Worm (Caenorhabditis elegans): Measurements from ENCODE around the gene crn-5.
A peak's percentile ranks its signal among the peaks of the same experiment; 100 is the strongest.

crn-5 gene

ce11 chrII:10551985-10552736 is 40.4 kb upstream of the crn-5 start (continued):
- TF ChIP-seq nhr-67 (tag; optimal IDR thresholded peaks at IDR 0.05): no peak
- peak; percentile 90 for TF ChIP-seq nhr-43 (tag; optimal IDR thresholded peaks at IDR 0.05; ENCODE audit: poor library complexity, severe bottlenecking)

ce11 chrII:10553377-10554045 is 39.0 kb upstream of the crn-5 start:
- TF ChIP-seq elt-3 (tag; optimal IDR thresholded peaks at IDR 0.05) (no peak), unc-62 (GFP tag; optimal IDR thresholded peaks at IDR 0.05) (no peak), nfya-1 (tag; optimal IDR thresholded peaks at IDR 0.05; ENCODE audit: insufficient read depth) (peak; percentile 13), ama-1 (optimal IDR thresholded peaks at IDR 0.05) (peak; percentile 90), lsy-12 (tag; optimal IDR thresholded peaks at IDR 0.05) (peak; percentile 54), nhr-67 (tag; optimal IDR thresholded peaks at IDR 0.05) (no peak), nhr-237 (tag; optimal IDR thresholded peaks at IDR 0.05) (no peak), nhr-25 (tag; optimal IDR thresholded peaks at IDR 0.05) (no peak), tbx-2 (tag; optimal IDR thresholded peaks at IDR 0.05) (no peak)

ce11 chrII:10554046-10554399 is 38.5 kb upstream of the crn-5 start:
- TF ChIP-seq R02D3.7 (tag; optimal IDR thresholded peaks at IDR 0.05) (no peak), egl-5 (tag; optimal IDR thresholded peaks at IDR 0.05) (no peak), daf-12 (tag; optimal IDR thresholded peaks at IDR 0.05) (no peak), tbx-2 (tag; optimal IDR thresholded peaks at IDR 0.05) (no peak), ceh-82 (tag; optimal IDR thresholded peaks at IDR 0.05) (no peak), ama-1 (optimal IDR thresholded peaks at IDR 0.05) (peak; percentile 73), nhr-25 (tag; optimal IDR thresholded peaks at IDR 0.05) (peak; percentile 18)

- TF ChIP-seq nhr-76 (tag; optimal IDR thresholded peaks at IDR 0.05): no peak
- peak; percentile 22 for TF ChIP-seq egl-5 (tag; optimal IDR thresholded peaks at IDR 0.05)
These were observed 37.6 kb upstream of the crn-5 start, which contains the start of gene mnk-1 for ce11 chrII:10554972-10555371. TSS of gene mnk-1 (minus strand) at chrII:10555044.

ce11 chrII:10555484-10556075 is 37.0 kb upstream of the crn-5 start:
- TF ChIP-seq egl-5 (tag; optimal IDR thresholded peaks at IDR 0.05) (no peak), fkh-2 (tag; optimal IDR thresholded peaks at IDR 0.05) (no peak), lsy-12 (tag; optimal IDR thresholded peaks at IDR 0.05) (no peak), ama-1 (optimal IDR thresholded peaks at IDR 0.05) (peak; percentile 52), ceh-82 (tag; optimal IDR thresholded peaks at IDR 0.05) (no peak), eor-1 (tag; optimal IDR thresholded peaks at IDR 0.05) (no peak), skn-1 (tag; optimal IDR thresholded peaks at IDR 0.05) (no peak), nhr-76 (tag; optimal IDR thresholded peaks at IDR 0.05) (no peak), zag-1 (tag; optimal IDR thresholded peaks at IDR 0.05) (no peak), unc-62 (GFP tag; optimal IDR thresholded peaks at IDR 0.05) (peak; percentile 71), egl-27 (tag; optimal IDR thresholded peaks at IDR 0.05) (no peak), pha-4 (tag; optimal IDR thresholded peaks at IDR 0.05) (peak; percentile 55), tbx-2 (tag; optimal IDR thresholded peaks at IDR 0.05) (peak; percentile 19), ztf-11 (tag; optimal IDR thresholded peaks at IDR 0.05) (no peak), mml-1 (tag; optimal IDR thresholded peaks at IDR 0.05) (no peak), aly-2 (tag; optimal IDR thresholded peaks at IDR 0.05) (no peak), hmg-11 (tag; optimal IDR thresholded peaks at IDR 0.05) (peak; percentile 28), jun-1 (tag; optimal IDR thresholded peaks at IDR 0.05) (no peak), elt-3 (tag; optimal IDR thresholded peaks at IDR 0.05) (peak in 1 of 3 experiments; percentile 47), nfya-1 (tag; optimal IDR thresholded peaks at IDR 0.05; ENCODE audit: insufficient read depth) (peak; percentile 23), daf-12 (tag; optimal IDR thresholded peaks at IDR 0.05) (no peak), nhr-25 (tag; optimal IDR thresholded peaks at IDR 0.05) (peak; percentile 79), unc-39 (tag; optimal IDR thresholded peaks at IDR 0.05) (no peak), elt-1 (tag; optimal IDR thresholded peaks at IDR 0.05) (no peak), ztf-4 (tag; optimal IDR thresholded peaks at IDR 0.05) (peak; percentile 78), ZK546.5 (tag; optimal IDR thresholded peaks at IDR 0.05) (no peak), R02D3.7 (tag; optimal IDR thresholded peaks at IDR 0.05) (peak; percentile 17), nhr-12 (tag; optimal IDR thresholded peaks at IDR 0.05) (no peak), nhr-237 (tag; optimal IDR thresholded peaks at IDR 0.05) (no peak), fos-1 (tag; optimal IDR thresholded peaks at IDR 0.05) (peak; percentile 34), nhr-28 (tag; optimal IDR thresholded peaks at IDR 0.05) (no peak), mdl-1 (tag; optimal IDR thresholded peaks at IDR 0.05) (no peak), ceh-28 (tag; optimal IDR thresholded peaks at IDR 0.05) (no peak), sea-2 (GFP tag; optimal IDR thresholded peaks at IDR 0.05) (no peak), nhr-77 (tag; optimal IDR thresholded peaks at IDR 0.05) (no peak), fkh-10 (GFP tag; optimal IDR thresholded peaks at IDR 0.05) (no peak), nhr-67 (tag; optimal IDR thresholded peaks at IDR 0.05) (no peak), elt-2 (tag; optimal IDR thresholded peaks at IDR 0.05) (peak; percentile 68), ceh-16 (tag; optimal IDR thresholded peaks at IDR 0.05) (no peak)
